Worm (Caenorhabditis elegans) whole organism, late embryonic: ENCODE measurements around the gene pqn-41.
A peak's percentile ranks its signal among the peaks of the same experiment; 100 is the strongest.

Experiments
- T23F11.4 ChIP-seq: fragments of 200-800 bp; sonication (Bioruptor generic); optimal IDR thresholded peaks from 2 replicates; lab custom pipeline; 2018; ENCODE audit warnings: mild to moderate bottlenecking, missing genetic modification characterization, missing compliant biosample characterization
- ahr-1 ChIP-seq: sonication (generic microtip); optimal IDR thresholded peaks from 2 replicates; lab custom pipeline; 2016; ENCODE audit warnings: missing genetic modification characterization, missing compliant biosample characterization
- ceh-14 ChIP-seq: sonication (generic microtip); optimal IDR thresholded peaks from 2 replicates; lab custom pipeline; 2016; ENCODE audit warnings: missing genotype, missing genetic modification characterization, missing compliant biosample characterization
- ceh-18 ChIP-seq: sonication (generic microtip); optimal IDR thresholded peaks from 2 replicates; lab custom pipeline; 2016; ENCODE audit warnings: missing genetic modification characterization, missing compliant biosample characterization
- ceh-19 ChIP-seq: fragments of 200-800 bp; sonication (Bioruptor generic); optimal IDR thresholded peaks from 2 replicates; lab custom pipeline; 2018; ENCODE audit warnings: mild to moderate bottlenecking, missing genetic modification characterization, missing compliant biosample characterization
- ceh-2 ChIP-seq: sonication (generic microtip); optimal IDR thresholded peaks from 2 replicates; lab custom pipeline; 2016; ENCODE audit warnings: missing genotype, missing genetic modification characterization, missing compliant biosample characterization
- ceh-22 ChIP-seq: sonication (generic microtip); optimal IDR thresholded peaks from 2 replicates; lab custom pipeline; 2017; ENCODE audit warnings: missing biosample characterization, missing genetic modification characterization
- ceh-24 ChIP-seq: sonication (generic microtip); optimal IDR thresholded peaks from 2 replicates; lab custom pipeline; 2016; ENCODE audit warnings: mild to moderate bottlenecking, missing genetic modification characterization, missing compliant biosample characterization
- ceh-30 ChIP-seq: fragments of 150-350 bp; optimal IDR thresholded peaks from 2 replicates; lab custom pipeline; 2014; ENCODE audit warnings: missing biosample characterization, missing genetic modification characterization
- ceh-34 ChIP-seq: sonication (generic microtip); optimal IDR thresholded peaks from 2 replicates; lab custom pipeline; 2016; ENCODE audit warnings: mild to moderate bottlenecking, missing genetic modification characterization, missing compliant biosample characterization
- ceh-48 ChIP-seq: sonication (generic microtip); optimal IDR thresholded peaks from 2 replicates; lab custom pipeline; 2016; ENCODE audit warnings: missing genetic modification characterization, inconsistent platforms, missing compliant biosample characterization
- che-1 ChIP-seq: sonication (generic microtip); optimal IDR thresholded peaks from 2 replicates; lab custom pipeline; 2016; ENCODE audit warnings: mild to moderate bottlenecking, missing genetic modification characterization, missing compliant biosample characterization
- dve-1 ChIP-seq: sonication (generic microtip); optimal IDR thresholded peaks from 2 replicates; lab custom pipeline; 2017; ENCODE audit warnings: antibody characterized with exemption, mild to moderate bottlenecking, missing genetic modification characterization, missing compliant biosample characterization
- elt-2 ChIP-seq: sonication (generic microtip); optimal IDR thresholded peaks from 2 replicates; lab custom pipeline; 2016; ENCODE audit warnings: missing genetic modification reagents, missing genetic modification characterization, missing compliant biosample characterization
- ets-4 ChIP-seq: sonication (generic microtip); optimal IDR thresholded peaks from 2 replicates; lab custom pipeline; 2016; ENCODE audit warnings: missing genetic modification characterization, missing compliant biosample characterization
- fax-1 ChIP-seq: sonication (generic microtip); optimal IDR thresholded peaks from 2 replicates; lab custom pipeline; 2016; ENCODE audit warnings: missing genotype, missing genetic modification characterization, missing compliant biosample characterization
- fkh-6 ChIP-seq: sonication (generic microtip); optimal IDR thresholded peaks from 2 replicates; lab custom pipeline; 2016; ENCODE audit warnings: missing genetic modification characterization, missing compliant biosample characterization
- gmeb-2 ChIP-seq: sonication (generic microtip); optimal IDR thresholded peaks from 2 replicates; lab custom pipeline; 2016; ENCODE audit warnings: missing genetic modification characterization, inconsistent platforms, missing compliant biosample characterization
- hlh-13 ChIP-seq: fragments of 200-800 bp; sonication (Bioruptor generic); optimal IDR thresholded peaks from 2 replicates; lab custom pipeline; 2018; ENCODE audit warnings: mild to moderate bottlenecking, missing genetic modification characterization, missing compliant biosample characterization
- hlh-15 ChIP-seq: sonication (generic microtip); optimal IDR thresholded peaks from 2 replicates; lab custom pipeline; 2016; ENCODE audit warnings: missing genetic modification characterization, missing compliant biosample characterization
- pat-9 ChIP-seq: fragments of 200-800 bp; sonication (Bioruptor generic); optimal IDR thresholded peaks from 2 replicates; lab custom pipeline; 2018; ENCODE audit warnings: mild to moderate bottlenecking, missing genetic modification characterization, moderate library complexity, missing compliant biosample characterization
- pha-4 ChIP-seq: fragments of 150-350 bp; optimal IDR thresholded peaks from 2 replicates; lab custom pipeline; 2018; ENCODE audit warnings: missing biosample characterization, missing genetic modification reagents, missing genetic modification characterization
- pros-1 ChIP-seq: fragments of 150-350 bp; optimal IDR thresholded peaks from 2 replicates; lab custom pipeline; 2014; ENCODE audit warnings: missing biosample characterization, missing genetic modification reagents, missing genetic modification characterization
- rnt-1 ChIP-seq: sonication (generic microtip); optimal IDR thresholded peaks from 2 replicates; lab custom pipeline; 2016; ENCODE audit warnings: missing genetic modification characterization, missing compliant biosample characterization
- sox-2 ChIP-seq: fragments of 200-800 bp; sonication (Bioruptor generic); IDR thresholded peaks from 2 replicates; pipeline ENCODE4 v1.3.6; 2022; ENCODE audit warnings: missing genetic modification reagents, missing genetic modification characterization, missing compliant biosample characterization
- sox-4 ChIP-seq: sonication (generic microtip); optimal IDR thresholded peaks from 2 replicates; lab custom pipeline; 2017; ENCODE audit warnings: mild to moderate bottlenecking, missing genetic modification characterization, inconsistent platforms, missing compliant biosample characterization
- syd-9 ChIP-seq: sonication (generic microtip); optimal IDR thresholded peaks from 2 replicates; lab custom pipeline; 2016; ENCODE audit warnings: mild to moderate bottlenecking, missing genetic modification characterization, moderate library complexity, missing compliant biosample characterization
- tbx-2 ChIP-seq: sonication (generic microtip); optimal IDR thresholded peaks from 2 replicates; lab custom pipeline; 2016; ENCODE audit warnings: missing genetic modification characterization, missing compliant biosample characterization

pqn-41 gene

ce11 chrIII:1955520-1956095 is 49.9 kb downstream of the pqn-41 start:
- TF ChIP-seq ceh-48 (peak; percentile 96), che-1 (tag; lab: Kevin White, UChicago) (no peak)

DNA sequence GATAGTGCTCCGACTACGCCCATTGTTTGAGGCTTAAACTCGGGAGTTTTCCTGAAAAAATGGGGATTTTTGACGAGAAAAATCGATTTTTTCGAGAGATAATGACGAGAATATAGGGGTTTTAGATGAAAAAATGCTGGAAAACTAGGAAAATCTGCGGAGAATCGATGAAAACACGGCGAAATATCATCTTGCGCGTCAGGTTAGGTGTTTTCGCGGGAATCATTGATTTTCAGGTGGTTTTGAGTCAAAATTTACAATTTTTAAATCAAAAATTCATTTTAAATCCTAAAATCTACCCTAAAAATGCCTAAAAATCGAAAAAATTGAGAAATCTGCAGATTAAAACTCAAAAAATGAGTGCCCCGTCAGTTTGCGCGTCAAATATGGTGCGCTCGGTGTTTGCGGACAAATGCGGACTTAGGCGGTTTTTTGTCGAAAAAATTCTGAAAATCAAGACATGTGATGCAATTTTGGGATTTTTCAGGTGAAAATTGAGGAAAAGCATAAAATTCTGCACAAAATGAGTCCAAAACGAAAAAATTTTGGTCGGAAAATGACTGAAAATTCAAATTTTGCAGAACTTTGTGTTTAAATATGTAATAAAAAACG is 56.2 kb downstream of the pqn-41 start, which contains the start of gene mboa-6:
TSS of gene mboa-6 (minus strand) at position 51 of the 612 bp plus-strand sequence.
- TF ChIP-seq hlh-15: peak; percentile 5
- TF ChIP-seq pha-4 (tag; lab: Kevin White, UChicago): no peak
- TF ChIP-seq elt-2 (tag; lab: Kevin White, UChicago): peak; percentile 20
- peak; percentile 27 for TF ChIP-seq che-1 (tag; lab: Kevin White, UChicago)

ce11 chrIII:1962552-1962951 is 56.8 kb downstream of the pqn-41 start:
- TF ChIP-seq T23F11.4 (GFP tag; lab: Kevin White, UChicago) (no peak), ceh-2 (tag; lab: Kevin White, UChicago) (no peak), ceh-22 (no peak), pha-4 (tag; lab: Kevin White, UChicago) (no peak), gmeb-2 (tag; lab: Kevin White, UChicago) (no peak), rnt-1 (tag; lab: Kevin White, UChicago) (no peak), dve-1 (tag; lab: Kevin White, UChicago) (no peak), ceh-34 (tag; lab: Kevin White, UChicago) (no peak), ceh-24 (no peak), sox-4 (tag; lab: Kevin White, UChicago) (no peak), ets-4 (tag; lab: Kevin White, UChicago) (no peak), ceh-19 (no peak), elt-2 (tag; lab: Kevin White, UChicago) (no peak), ceh-18 (no peak), tbx-2 (no peak)

DNA sequence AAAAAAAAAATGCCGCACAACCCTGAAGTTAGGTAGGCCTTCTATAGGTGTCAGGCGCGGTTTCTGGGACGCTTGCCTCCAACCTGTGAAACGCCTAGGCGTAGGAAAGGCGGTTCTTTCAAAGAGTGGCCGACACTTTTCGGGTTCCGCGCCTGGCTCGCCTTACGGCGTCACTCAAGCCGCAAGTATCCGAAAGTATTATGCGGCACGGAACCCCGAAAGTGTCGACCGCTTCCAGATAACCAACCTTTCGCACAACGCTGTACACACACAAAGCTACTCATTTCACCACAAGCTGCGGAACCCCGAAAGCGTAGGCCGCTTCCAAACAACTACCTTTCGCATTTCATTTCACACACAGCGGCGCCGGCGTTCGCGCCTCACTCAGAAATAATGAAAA is 57.4 kb downstream of the pqn-41 start:
- TF ChIP-seq fkh-6 (tag; lab: Kevin White, UChicago) (no peak), fax-1 (tag; lab: Kevin White, UChicago) (no peak), tbx-2 (no peak), ceh-14 (no peak), syd-9 (tag; lab: Kevin White, UChicago) (no peak), ets-4 (tag; lab: Kevin White, UChicago) (no peak), pat-9 (no peak), ahr-1 (no peak), hlh-13 (GFP tag; lab: Kevin White, UChicago) (no peak), sox-2 (GFP tag; lab: Robert Waterston, UW) (no peak)

DNA sequence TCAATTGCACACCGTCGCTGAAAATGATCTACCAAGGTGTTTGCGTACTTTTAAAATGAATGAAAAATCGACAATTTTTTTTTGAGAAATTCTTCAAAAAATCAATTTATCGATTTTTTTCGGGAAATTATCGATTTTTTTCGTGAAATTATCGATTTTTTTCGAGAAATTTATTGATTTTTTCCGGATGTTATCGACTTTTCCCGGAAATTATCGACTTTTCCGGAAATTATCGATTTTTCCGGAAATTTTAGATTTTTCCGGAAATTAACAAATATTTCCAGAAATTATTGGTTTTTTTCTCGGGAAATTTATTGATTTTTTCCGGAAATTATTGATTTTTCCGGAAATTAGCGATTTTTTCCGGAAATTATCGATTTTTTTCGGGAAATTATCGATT is 59.4 kb downstream of the pqn-41 start:
- TF ChIP-seq ceh-48: peak; percentile 70
- TF ChIP-seq, all 69 proteins: peak for 1; not testable (repeated sequence) for 68

DNA sequence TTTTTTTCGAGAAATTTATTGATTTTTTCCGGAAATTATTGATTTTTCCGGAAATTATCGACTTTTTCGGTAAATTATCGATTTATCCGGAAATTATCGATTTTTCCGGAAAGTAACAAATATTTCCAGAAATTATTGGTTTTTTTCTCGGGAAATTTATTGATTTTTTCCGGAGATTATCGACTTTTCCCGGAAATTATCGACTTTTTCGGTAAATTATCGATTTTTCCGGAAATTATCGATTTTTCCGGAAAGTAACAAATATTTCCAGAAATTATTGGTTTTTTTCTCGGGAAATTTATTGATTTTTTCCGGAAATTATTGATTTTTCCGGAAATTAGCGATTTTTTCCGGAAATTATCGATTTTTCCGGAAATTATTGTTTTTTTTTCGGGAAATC is 59.8 kb downstream of the pqn-41 start:
- peak; percentile 44 for TF ChIP-seq ceh-48

DNA sequence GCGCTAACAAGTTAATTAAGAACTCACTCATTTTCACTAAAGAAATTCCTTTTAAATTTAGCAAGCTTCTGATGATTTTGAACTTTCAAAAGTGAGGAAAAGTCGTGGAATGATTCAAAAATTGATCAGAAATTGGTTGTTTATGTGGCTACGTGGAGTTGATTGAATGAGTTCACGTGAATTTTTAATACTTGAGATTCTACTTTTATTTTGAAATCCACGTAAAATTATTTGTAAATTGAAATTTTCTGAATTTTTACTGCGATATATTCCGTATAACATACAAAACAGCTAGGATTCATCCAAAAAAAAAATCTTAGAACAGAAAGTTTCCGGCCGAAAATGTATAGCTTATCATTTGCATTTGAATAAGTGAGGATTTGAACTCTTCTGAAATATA is 64.0 kb downstream of the pqn-41 start, which contains the start of gene moa-1:
TSS of gene moa-1 (minus strand) at position 101 of the 400 bp plus-strand sequence.
- TF ChIP-seq pros-1: no peak
- no peak for TF ChIP-seq ceh-30 (tag; lab: Kevin White, UChicago)
- TF ChIP-seq T23F11.4 (GFP tag; lab: Kevin White, UChicago): no peak
- no peak for TF ChIP-seq dve-1 (tag; lab: Kevin White, UChicago)
